Fruit fly (Drosophila melanogaster) whole organism, embryonic: Measurements from ENCODE around the gene nbs.

Experiments
- ATbp ChIP-seq: fragments of 200-800 bp; sonication (Bioruptor generic); optimal IDR thresholded peaks from 2 replicates; lab custom pipeline; 2017; ENCODE audit warnings: missing biosample characterization, mild to moderate bottlenecking, missing genetic modification characterization, missing genetic modification reagents
- Abd-B ChIP-seq: fragments of 200-800 bp; sonication (Bioruptor generic); optimal IDR thresholded peaks from 2 replicates; lab custom pipeline; 2018; ENCODE audit warnings: missing biosample characterization, mild to moderate bottlenecking, missing genetic modification characterization, moderate library complexity
- Atf3 ChIP-seq: fragments of 200-800 bp; sonication (Bioruptor generic); optimal IDR thresholded peaks from 3 replicates; lab custom pipeline; 2016; ENCODE audit warnings: missing biosample characterization, missing genetic modification characterization
- Atf6 ChIP-seq: fragments of 200-800 bp; sonication (Bioruptor generic); IDR thresholded peaks from 2 replicates; pipeline ENCODE4 v1.3.6; 2022; ENCODE audit warnings: missing biosample characterization, missing genetic modification characterization
- BEAF-32 ChIP-seq: fragments of 200-800 bp; sonication (Bioruptor generic); optimal IDR thresholded peaks from 3 replicates; lab custom pipeline; 2017; ENCODE audit warnings: missing biosample characterization, missing genetic modification characterization, mild to moderate bottlenecking, moderate library complexity, missing genetic modification reagents
- Bteb2 ChIP-seq: fragments of 200-800 bp; sonication (Bioruptor generic); optimal IDR thresholded peaks from 2 replicates; lab custom pipeline; 2016; ENCODE audit warnings: missing biosample characterization, missing genetic modification characterization
- CG10565 ChIP-seq: fragments of 200-800 bp; sonication (Bioruptor generic); optimal IDR thresholded peaks from 3 replicates; lab custom pipeline; 2016; ENCODE audit warnings: missing biosample characterization, mild to moderate bottlenecking, missing genetic modification characterization
- CG10959 ChIP-seq: fragments of 200-800 bp; sonication (Bioruptor generic); IDR thresholded peaks from 2 replicates; pipeline ENCODE4 v1.3.6; 2022; ENCODE audit warnings: missing biosample characterization, missing genetic modification characterization
- CG11456 ChIP-seq: fragments of 200-800 bp; sonication (Bioruptor generic); IDR thresholded peaks from 3 replicates; pipeline ENCODE4 v1.3.6; 2022; ENCODE audit warnings: missing biosample characterization, missing genetic modification characterization
- CG12071 ChIP-seq: fragments of 200-800 bp; sonication (Bioruptor generic); optimal IDR thresholded peaks from 3 replicates; lab custom pipeline; 2018; ENCODE audit warnings: missing biosample characterization, mild to moderate bottlenecking, missing genetic modification characterization
- CG1233 ChIP-seq: fragments of 200-800 bp; sonication (Bioruptor generic); optimal IDR thresholded peaks from 4 replicates; lab custom pipeline; 2018; ENCODE audit warnings: missing biosample characterization, mild to moderate bottlenecking, missing genetic modification characterization
- CG12769 ChIP-seq: fragments of 200-800 bp; sonication (Bioruptor generic); optimal IDR thresholded peaks from 2 replicates; lab custom pipeline; 2019; ENCODE audit warnings: missing biosample characterization, mild to moderate bottlenecking, missing genetic modification characterization, moderate library complexity
- CG13894 ChIP-seq: fragments of 200-800 bp; sonication (Bioruptor generic); optimal IDR thresholded peaks from 3 replicates; lab custom pipeline; 2018; ENCODE audit warnings: missing biosample characterization, mild to moderate bottlenecking, missing genetic modification characterization, moderate library complexity
- CG14441 ChIP-seq: fragments of 200-800 bp; sonication (Bioruptor generic); IDR thresholded peaks from 2 replicates; pipeline ENCODE4 v1.3.6; 2022; ENCODE audit warnings: missing biosample characterization, missing genetic modification characterization
- CG14667 ChIP-seq: fragments of 200-800 bp; sonication (Bioruptor generic); IDR thresholded peaks from 2 replicates; pipeline ENCODE4 v1.3.6; 2022; ENCODE audit warnings: missing biosample characterization, missing genetic modification characterization
- CG15601 ChIP-seq: fragments of 200-800 bp; sonication (Bioruptor generic); optimal IDR thresholded peaks from 3 replicates; lab custom pipeline; 2019; ENCODE audit warnings: missing biosample characterization, mild to moderate bottlenecking, missing genetic modification characterization, moderate library complexity
- CG15696 ChIP-seq: fragments of 200-800 bp; sonication (Bioruptor generic); optimal IDR thresholded peaks from 2 replicates; lab custom pipeline; 2019; ENCODE audit warnings: missing biosample characterization, mild to moderate bottlenecking, missing genetic modification characterization, moderate library complexity
- CG17385 ChIP-seq: fragments of 200-800 bp; sonication (Bioruptor generic); optimal IDR thresholded peaks from 3 replicates; lab custom pipeline; 2018; ENCODE audit warnings: missing biosample characterization, mild to moderate bottlenecking, missing genetic modification characterization
- CG17568 ChIP-seq: fragments of 200-800 bp; sonication (Bioruptor generic); optimal IDR thresholded peaks from 2 replicates; lab custom pipeline; 2018; ENCODE audit warnings: missing biosample characterization, mild to moderate bottlenecking, missing genetic modification characterization, moderate library complexity
- CG31224 ChIP-seq: fragments of 200-800 bp; sonication (Bioruptor generic); IDR thresholded peaks from 2 replicates; pipeline ENCODE4 v1.3.6; 2022; ENCODE audit warnings: missing biosample characterization, missing genetic modification characterization
- CG7357 ChIP-seq: fragments of 200-800 bp; sonication (Bioruptor generic); IDR thresholded peaks from 3 replicates; pipeline ENCODE4 v1.3.6; 2022; ENCODE audit warnings: missing biosample characterization, missing genetic modification characterization
- Dad ChIP-seq: fragments of 200-800 bp; sonication (Bioruptor generic); optimal IDR thresholded peaks from 3 replicates; lab custom pipeline; 2016; ENCODE audit warnings: missing biosample characterization, missing genetic modification characterization
- Ets65A ChIP-seq: fragments of 200-800 bp; sonication (Bioruptor generic); peaks from one replicate; lab custom pipeline; 2016; ENCODE audit warnings: missing biosample characterization, missing genetic modification characterization
- HmgZ ChIP-seq: fragments of 200-800 bp; sonication (Bioruptor generic); optimal IDR thresholded peaks from 2 replicates; lab custom pipeline; 2018; ENCODE audit warnings: missing biosample characterization, mild to moderate bottlenecking, missing genetic modification characterization
- Hr51 ChIP-seq, 2 experiments: fragments of 200-800 bp; sonication (Bioruptor generic); optimal IDR thresholded peaks; 2 replicates in 1 of 2; 3 replicates in 1 of 2; lab custom pipeline; 2016 to 2018; ENCODE audit warnings: missing biosample characterization in 2 of 2, missing genetic modification characterization in 2 of 2, mild to moderate bottlenecking in 1 of 2, moderate library complexity in 1 of 2
- MESR4 ChIP-seq: fragments of 200-800 bp; sonication (Bioruptor generic); optimal IDR thresholded peaks from 2 replicates; lab custom pipeline; 2018; ENCODE audit warnings: missing biosample characterization, mild to moderate bottlenecking, missing genetic modification characterization, moderate library complexity
- Meics ChIP-seq: fragments of 200-800 bp; sonication (Bioruptor generic); optimal IDR thresholded peaks from 2 replicates; lab custom pipeline; 2017; ENCODE audit warnings: missing biosample characterization, mild to moderate bottlenecking, missing genetic modification characterization
- NC2α ChIP-seq: fragments of 200-800 bp; sonication (Bioruptor generic); optimal IDR thresholded peaks from 2 replicates; lab custom pipeline; 2016; ENCODE audit warnings: missing biosample characterization, missing genetic modification characterization
- Optix ChIP-seq: fragments of 200-800 bp; sonication (Bioruptor generic); IDR thresholded peaks from 3 replicates; pipeline ENCODE4 v1.3.6; 2022; ENCODE audit warnings: missing biosample characterization, missing genetic modification characterization
- PHDP ChIP-seq: fragments of 200-800 bp; sonication (Bioruptor generic); optimal IDR thresholded peaks from 3 replicates; lab custom pipeline; 2018; ENCODE audit warnings: missing biosample characterization, mild to moderate bottlenecking, missing genetic modification characterization, moderate library complexity
- Sin3A ChIP-seq: fragments of >200 bp; optimal IDR thresholded peaks from 2 replicates; lab custom pipeline; 2018
- Sry-β ChIP-seq: fragments of 200-800 bp; sonication (Bioruptor generic); optimal IDR thresholded peaks from 2 replicates; lab custom pipeline; 2018; ENCODE audit warnings: missing biosample characterization, mild to moderate bottlenecking, missing genetic modification characterization, moderate library complexity
- Stat92E ChIP-seq, 3 experiments: fragments of >200 bp in 2 of 3; fragments of 200-800 bp in 1 of 3; sonication (Bioruptor generic) in 1 of 3; optimal IDR thresholded peaks; 2 replicates each; lab custom pipeline; 2017 to 2019; ENCODE audit warnings: missing biosample characterization in 3 of 3, missing genetic modification characterization in 3 of 3, mild to moderate bottlenecking in 1 of 3, moderate library complexity in 1 of 3
- al ChIP-seq: fragments of 200-800 bp; sonication (Bioruptor generic); IDR thresholded peaks from 2 replicates; pipeline ENCODE4 v1.3.6; 2022; ENCODE audit warnings: missing biosample characterization, missing genetic modification characterization
- cad ChIP-seq: fragments of >200 bp; optimal IDR thresholded peaks from 2 replicates; lab custom pipeline; 2017; ENCODE audit warnings: missing biosample characterization, missing genetic modification characterization
- corto ChIP-seq: fragments of 200-800 bp; sonication (Bioruptor generic); optimal IDR thresholded peaks from 2 replicates; lab custom pipeline; 2016; ENCODE audit warnings: missing biosample characterization, mild to moderate bottlenecking, missing genetic modification characterization, moderate library complexity
- croc ChIP-seq: fragments of 200-800 bp; sonication (Bioruptor generic); conservative IDR thresholded peaks from 3 replicates; pipeline ENCODE4 v1.3.6; 2022; ENCODE audit warnings: missing biosample characterization, missing genetic modification characterization
- dimm ChIP-seq: fragments of 200-800 bp; sonication (Bioruptor generic); IDR thresholded peaks from 2 replicates; pipeline ENCODE4 v1.3.6; 2022; ENCODE audit warnings: missing biosample characterization, missing genetic modification characterization
- dysf ChIP-seq: fragments of 200-800 bp; sonication (Bioruptor generic); IDR thresholded peaks from 3 replicates; pipeline ENCODE4 v1.3.6; 2022; ENCODE audit warnings: missing biosample characterization, missing genetic modification characterization
- en ChIP-seq: fragments of 200-800 bp; sonication (Bioruptor generic); optimal IDR thresholded peaks from 2 replicates; lab custom pipeline; 2016; ENCODE audit warnings: missing biosample characterization, missing genetic modification characterization
- esg ChIP-seq: fragments of 200-800 bp; sonication (Bioruptor generic); conservative IDR thresholded peaks from 2 replicates; pipeline ENCODE4 v1.3.6; 2022; ENCODE audit warnings: missing biosample characterization, missing genetic modification characterization
- fd96Cb ChIP-seq: fragments of 200-800 bp; sonication (Bioruptor generic); optimal IDR thresholded peaks from 2 replicates; lab custom pipeline; 2018; ENCODE audit warnings: missing biosample characterization, mild to moderate bottlenecking, missing genetic modification characterization, moderate library complexity
- nerfin-2 ChIP-seq: fragments of 200-800 bp; sonication (Bioruptor generic); IDR thresholded peaks from 2 replicates; pipeline ENCODE4 v1.3.6; 2022; ENCODE audit warnings: missing biosample characterization, missing genetic modification characterization; ENCODE audit not compliant: partially characterized antibody
- odd ChIP-seq: fragments of 200-800 bp; sonication (Bioruptor generic); optimal IDR thresholded peaks from 2 replicates; lab custom pipeline; 2017; ENCODE audit warnings: missing biosample characterization, mild to moderate bottlenecking, missing genetic modification characterization
- org-1 ChIP-seq: fragments of 200-800 bp; sonication (Bioruptor generic); optimal IDR thresholded peaks from 2 replicates; lab custom pipeline; 2017; ENCODE audit warnings: missing biosample characterization, missing genetic modification characterization
- salm ChIP-seq: fragments of 200-800 bp; sonication (Bioruptor generic); optimal IDR thresholded peaks from 2 replicates; lab custom pipeline; 2018; ENCODE audit warnings: missing biosample characterization, mild to moderate bottlenecking, missing genetic modification characterization
- sens ChIP-seq: fragments of 200-800 bp; sonication (Bioruptor generic); peaks from one replicate; lab custom pipeline; 2016; ENCODE audit warnings: missing biosample characterization, missing genetic modification characterization
- ttk ChIP-seq: fragments of 200-800 bp; sonication (Bioruptor generic); IDR thresholded peaks from 2 replicates; pipeline ENCODE4 v2.1.2; 2022; ENCODE audit warnings: missing biosample characterization, missing genetic modification characterization
- yki ChIP-seq: fragments of >200 bp; optimal IDR thresholded peaks from 3 replicates; lab custom pipeline; 2018
- zfh2 ChIP-seq: fragments of 200-800 bp; sonication (Bioruptor generic); optimal IDR thresholded peaks from 2 replicates; lab custom pipeline; 2016; ENCODE audit warnings: missing biosample characterization, missing genetic modification characterization

nbs gene

DNA sequence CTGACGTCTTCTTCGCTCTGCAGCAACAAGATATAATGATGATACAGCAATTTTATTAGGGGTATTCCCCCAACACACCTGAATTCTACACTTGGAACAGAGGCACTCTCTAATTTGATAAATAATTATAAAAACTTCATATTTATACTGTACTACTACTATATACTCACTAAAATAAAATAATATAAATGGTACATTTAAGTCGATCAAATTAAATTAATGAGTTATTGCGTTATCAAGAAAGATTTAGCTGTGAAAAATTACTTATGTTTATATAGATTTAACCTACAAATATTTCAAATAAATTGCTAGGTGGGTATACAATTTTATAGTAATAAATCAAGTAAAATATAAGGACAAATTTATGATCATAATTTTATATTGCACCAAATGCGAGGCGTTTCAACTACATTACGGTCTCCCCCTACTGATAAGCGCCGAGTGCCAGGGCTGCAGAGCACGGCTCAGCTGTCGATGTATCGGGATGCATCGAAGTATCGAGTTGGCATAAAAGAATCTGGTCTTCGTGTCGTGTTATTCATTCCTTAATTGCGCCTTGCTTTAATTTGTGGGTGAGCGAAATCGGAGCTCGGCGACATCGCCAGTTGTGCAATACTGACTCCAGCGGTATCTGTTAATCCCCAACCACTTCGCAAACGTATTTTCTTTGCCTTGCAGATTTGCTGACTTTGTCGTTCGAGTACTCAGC is 9.0 kb downstream of the nbs start, which contains the start of gene vsg (continued):
- peak; percentile 76 for TF ChIP-seq CG11456
- peak; percentile 34 for TF ChIP-seq HmgZ (tag; lab: Kevin White, UChicago)
- peak; percentile 80 for TF ChIP-seq CG15601 (tag; lab: Kevin White, UChicago)
- TF ChIP-seq Sry-β (GFP tag; lab: Kevin White, UChicago): peak; percentile 62
- TF ChIP-seq MESR4 (GFP tag; lab: Kevin White, UChicago): peak; percentile 93
- TF ChIP-seq Sin3A (lab: Kevin White, UChicago): peak; percentile 31
- TF ChIP-seq ATbp (GFP tag; lab: Kevin White, UChicago): peak; percentile 36
- TF ChIP-seq Bteb2 (GFP tag; lab: Kevin White, UChicago): peak; percentile 26
- TF ChIP-seq CG13894 (tag; lab: Kevin White, UChicago): peak; percentile 71
- peak; percentile 78 for TF ChIP-seq dysf (GFP tag; lab: Robert Waterston, UW)
- TF ChIP-seq fd96Cb (tag; lab: Kevin White, UChicago): peak; percentile 80
- TF ChIP-seq esg (GFP tag; lab: Robert Waterston, UW): peak; percentile 72; the same call in 1 of the 2 replicates
- no peak; the same call in 1 of the 2 replicates for TF ChIP-seq CG31224
- TF ChIP-seq Meics (GFP tag; lab: Kevin White, UChicago): peak; percentile 85
- peak; percentile 71 for TF ChIP-seq CG1233 (GFP tag; lab: Kevin White, UChicago)
- peak; percentile 78 for TF ChIP-seq PHDP (tag; lab: Kevin White, UChicago)
- TF ChIP-seq Stat92E (GFP tag; optimal IDR thresholded peaks at IDR 0.05; lab: Kevin White, UChicago): no peak
- TF ChIP-seq Dad (GFP tag; lab: Kevin White, UChicago): no peak
- peak; percentile 43 for TF ChIP-seq al
- peak; percentile 50; the same call in 1 of the 2 replicates for TF ChIP-seq Atf6 (GFP tag; lab: Robert Waterston, UW)
- peak; percentile 25 for TF ChIP-seq Atf3
- TF ChIP-seq CG10565 (GFP tag; lab: Kevin White, UChicago): no peak
- no peak for TF ChIP-seq yki (lab: Kevin White, UChicago)
- no peak for TF ChIP-seq CG17568 (GFP tag; lab: Kevin White, UChicago)
- peak; percentile 48 for TF ChIP-seq salm
- TF ChIP-seq nerfin-2: peak; percentile 78
- TF ChIP-seq CG12071 (GFP tag; lab: Kevin White, UChicago): no peak
- peak; percentile 83 for TF ChIP-seq CG17385 (GFP tag; lab: Kevin White, UChicago)
- TF ChIP-seq cad (GFP tag; lab: Kevin White, UChicago): no peak
- TF ChIP-seq CG14667: peak; percentile 63
- TF ChIP-seq ttk (GFP tag; lab: Robert Waterston, UW): peak; percentile 66
- TF ChIP-seq org-1 (GFP tag; lab: Kevin White, UChicago): peak; percentile 39
- TF ChIP-seq croc: peak; percentile 30; the same call in 2 of the 3 replicates
- no peak for TF ChIP-seq dimm (GFP tag; lab: Robert Waterston, UW)
- no peak for TF ChIP-seq CG10959
- TF ChIP-seq Abd-B (GFP tag; lab: Kevin White, UChicago): peak; percentile 87
- TF ChIP-seq Ets65A (GFP tag; lab: Kevin White, UChicago): peak; percentile 95
- peak; percentile 86 for TF ChIP-seq sens
- TF ChIP-seq zfh2: peak; percentile 67
- TF ChIP-seq CG7357 (GFP tag; lab: Robert Waterston, UW): peak; percentile 81; the same call in 2 of the 3 replicates
- peak; percentile 42; the same call in 1 of the 3 replicates for TF ChIP-seq Optix
- no peak for TF ChIP-seq CG12769
- peak; percentile 83 for TF ChIP-seq CG15696 (tag; lab: Kevin White, UChicago)
- TF ChIP-seq odd (GFP tag; lab: Kevin White, UChicago): peak; percentile 70
- TF ChIP-seq BEAF-32 (GFP tag; lab: Kevin White, UChicago): peak; percentile 91
- TF ChIP-seq Hr51 (GFP tag; optimal IDR thresholded peaks at IDR 0.05; lab: Kevin White, UChicago): peak in 1 of 2 experiments; percentile 87
- TF ChIP-seq NC2α (GFP tag; lab: Kevin White, UChicago): no peak
- TF ChIP-seq en (GFP tag; lab: Kevin White, UChicago): no peak
- TF ChIP-seq corto (GFP tag; lab: Kevin White, UChicago): no peak
- peak; percentile 50 for TF ChIP-seq CG14441 (GFP tag; lab: Robert Waterston, UW)
